Worm (Caenorhabditis elegans) whole organism, L4/young adult: ENCODE measurements around the gene hpr-17.

Source experiments
- W03F9.2 ChIP-seq: fragments of 150-350 bp; optimal IDR thresholded peaks from 2 replicates; lab custom pipeline; 2014; ENCODE audit warnings: missing biosample characterization, missing genetic modification characterization
- dao-5 ChIP-seq: sonication (generic microtip); optimal IDR thresholded peaks from 2 replicates; lab custom pipeline; 2016; ENCODE audit warnings: missing genotype, missing genetic modification characterization, moderate library complexity, missing compliant biosample characterization
- him-1 ChIP-seq: sonication (generic microtip); optimal IDR thresholded peaks from 2 replicates; lab custom pipeline; 2016; ENCODE audit warnings: missing genotype, missing genetic modification reagents, missing genetic modification characterization, missing compliant biosample characterization

The hpr-17 gene

ce11 chrII:13156971-13157370 lies at the start of gene hpr-17, which contains the start of gene F32A11.1:
hpr-17 (minus strand) TSS chrII:13157047.
F32A11.1 (plus strand) TSS chrII:13157329.
- TF ChIP-seq W03F9.2 (tag; lab: Kevin White, UChicago) (peak; percentile 79), him-1 (tag; lab: Kevin White, UChicago) (peak; percentile 26), dao-5 (tag; lab: Kevin White, UChicago) (no peak)

- TF ChIP-seq W03F9.2 (tag; lab: Kevin White, UChicago) (peak; percentile 53), dao-5 (tag; lab: Kevin White, UChicago) (no peak), him-1 (tag; lab: Kevin White, UChicago) (peak; percentile 87)
Observed at ce11 chrII:13199674-13200215, 42.9 kb upstream of the hpr-17 start, which contains the start of gene btf-1. btf-1 (plus strand) TSS chrII:13200165.

ce11 chrII:13198845-13199244 lies 42.0 kb upstream of the hpr-17 start:
- TF ChIP-seq him-1 (tag; lab: Kevin White, UChicago) (no peak), dao-5 (tag; lab: Kevin White, UChicago) (no peak), W03F9.2 (tag; lab: Kevin White, UChicago) (no peak)

- no peak for TF ChIP-seq dao-5 (tag; lab: Kevin White, UChicago)
- TF ChIP-seq W03F9.2 (tag; lab: Kevin White, UChicago) = no peak
Observed at ce11 chrII:13196689-13197280, 39.9 kb upstream of the hpr-17 start.

ce11 chrII:13195706-13196417 lies 39.0 kb upstream of the hpr-17 start:
- no peak for TF ChIP-seq him-1 (tag; lab: Kevin White, UChicago)
- TF ChIP-seq dao-5 (tag; lab: Kevin White, UChicago) = no peak
- no peak for TF ChIP-seq W03F9.2 (tag; lab: Kevin White, UChicago)

ce11 chrII:13195163-13195562 lies 38.3 kb upstream of the hpr-17 start, which contains the start of gene lec-1:
lec-1 (plus strand) TSS chrII:13195549.
- TF ChIP-seq dao-5 (tag; lab: Kevin White, UChicago) = no peak
- no peak for TF ChIP-seq him-1 (tag; lab: Kevin White, UChicago)
- no peak for TF ChIP-seq W03F9.2 (tag; lab: Kevin White, UChicago)

- no peak for TF ChIP-seq dao-5 (tag; lab: Kevin White, UChicago)
- TF ChIP-seq W03F9.2 (tag; lab: Kevin White, UChicago) = no peak
- TF ChIP-seq him-1 (tag; lab: Kevin White, UChicago) = no peak
Observed at ce11 chrII:13193563-13194103, 36.8 kb upstream of the hpr-17 start.

ce11 chrII:13190412-13190811 lies 33.6 kb upstream of the hpr-17 start:
- TF ChIP-seq him-1 (tag; lab: Kevin White, UChicago) = no peak
- no peak for TF ChIP-seq dao-5 (tag; lab: Kevin White, UChicago)
- no peak for TF ChIP-seq W03F9.2 (tag; lab: Kevin White, UChicago)

- TF ChIP-seq dao-5 (tag; lab: Kevin White, UChicago) (no peak), W03F9.2 (tag; lab: Kevin White, UChicago) (no peak), him-1 (tag; lab: Kevin White, UChicago) (no peak)
Observed at ce11 chrII:13189363-13189762, 32.5 kb upstream of the hpr-17 start.

- TF ChIP-seq him-1 (tag; lab: Kevin White, UChicago) (no peak), dao-5 (tag; lab: Kevin White, UChicago) (no peak), W03F9.2 (tag; lab: Kevin White, UChicago) (no peak)
Observed at ce11 chrII:13188084-13188483, 31.2 kb upstream of the hpr-17 start.

ce11 chrII:13187188-13187587 lies 30.3 kb upstream of the hpr-17 start, which contains the start of gene mecr-1:
mecr-1 (minus strand) TSS chrII:13187314.
- TF ChIP-seq dao-5 (tag; lab: Kevin White, UChicago) = no peak
- TF ChIP-seq W03F9.2 (tag; lab: Kevin White, UChicago) = peak; percentile 49

- TF ChIP-seq him-1 (tag; lab: Kevin White, UChicago) (no peak), W03F9.2 (tag; lab: Kevin White, UChicago) (no peak), dao-5 (tag; lab: Kevin White, UChicago) (no peak)
Observed at ce11 chrII:13184129-13184528, 27.3 kb upstream of the hpr-17 start, which contains the start of gene W09H1.3. W09H1.3 (plus strand) TSS chrII:13184429.

- TF ChIP-seq him-1 (tag; lab: Kevin White, UChicago) = no peak
- TF ChIP-seq dao-5 (tag; lab: Kevin White, UChicago) = no peak
- TF ChIP-seq W03F9.2 (tag; lab: Kevin White, UChicago) = no peak
Observed at ce11 chrII:13183228-13183755, 26.4 kb upstream of the hpr-17 start, which contains the start of the genes W09H1.4 and his-73. W09H1.4 (plus strand) TSS chrII:13183528. his-73 (plus strand) TSS chrII:13183705.
